Worm (Caenorhabditis elegans) whole organism, mixed stage, embryonic: ENCODE measurements around the gene idpb-2.

Experiments
- M03D4.4 ChIP-seq: sonication (generic microtip); optimal IDR thresholded peaks from 2 replicates; lab custom pipeline; 2017; ENCODE audit warnings: mild to moderate bottlenecking, missing genetic modification characterization, missing compliant biosample characterization
- bed-3 ChIP-seq: fragments of 200-800 bp; sonication (Bioruptor generic); optimal IDR thresholded peaks from 3 replicates; lab custom pipeline; 2018; ENCODE audit warnings: mild to moderate bottlenecking, missing genetic modification characterization, moderate library complexity, missing compliant biosample characterization
- blmp-1 ChIP-seq: fragments of 150-350 bp; optimal IDR thresholded peaks from 2 replicates; lab custom pipeline; 2014; ENCODE audit warnings: missing biosample characterization, missing genetic modification characterization
- ceh-43 ChIP-seq: fragments of 200-800 bp; sonication (Bioruptor generic); optimal IDR thresholded peaks from 2 replicates; lab custom pipeline; 2018; ENCODE audit warnings: mild to moderate bottlenecking, missing genetic modification characterization, moderate library complexity, missing compliant biosample characterization
- ceh-83 ChIP-seq: fragments of 200-800 bp; sonication (Bioruptor generic); optimal IDR thresholded peaks from 2 replicates; lab custom pipeline; 2018; ENCODE audit warnings: mild to moderate bottlenecking, missing genetic modification characterization, missing compliant biosample characterization
- cnd-1 ChIP-seq: fragments of 200-800 bp; sonication (Bioruptor generic); optimal IDR thresholded peaks from 2 replicates; lab custom pipeline; 2018; ENCODE audit warnings: mild to moderate bottlenecking, missing genetic modification characterization, missing compliant biosample characterization
- drap-1 ChIP-seq: fragments of 200-800 bp; sonication (Bioruptor generic); optimal IDR thresholded peaks from 3 replicates; lab custom pipeline; 2018; ENCODE audit warnings: mild to moderate bottlenecking, missing genetic modification characterization, missing compliant biosample characterization
- elt-1 ChIP-seq: sonication (generic microtip); optimal IDR thresholded peaks from 2 replicates; lab custom pipeline; 2017; ENCODE audit warnings: missing genetic modification characterization, mild to moderate bottlenecking, missing compliant biosample characterization, antibody characterized with exemption, moderate library complexity, borderline replicate concordance; ENCODE audit not compliant: insufficient read depth
- elt-3 ChIP-seq: fragments of 150-350 bp; optimal IDR thresholded peaks from 2 replicates; lab custom pipeline; 2014; ENCODE audit warnings: missing biosample characterization, missing genetic modification characterization
- flh-1 ChIP-seq: fragments of 200-800 bp; sonication (Bioruptor generic); optimal IDR thresholded peaks from 2 replicates; lab custom pipeline; 2018; ENCODE audit warnings: mild to moderate bottlenecking, missing genetic modification characterization, moderate library complexity, missing compliant biosample characterization
- ham-2 ChIP-seq: fragments of 200-800 bp; sonication (Bioruptor generic); optimal IDR thresholded peaks from 2 replicates; lab custom pipeline; 2018; ENCODE audit warnings: mild to moderate bottlenecking, missing genetic modification characterization, missing compliant biosample characterization
- hlh-1 ChIP-seq: fragments of 150-350 bp; optimal IDR thresholded peaks from 2 replicates; lab custom pipeline; 2014; ENCODE audit warnings: missing biosample characterization, missing genetic modification reagents, missing genetic modification characterization
- lin-13 ChIP-seq: fragments of 150-350 bp; optimal IDR thresholded peaks from 2 replicates; lab custom pipeline; 2014; ENCODE audit warnings: missing biosample characterization, missing genetic modification characterization
- lin-32 ChIP-seq: fragments of 200-800 bp; sonication (Bioruptor generic); optimal IDR thresholded peaks from 2 replicates; lab custom pipeline; 2018; ENCODE audit warnings: mild to moderate bottlenecking, missing genetic modification characterization, missing compliant biosample characterization
- lsy-2 ChIP-seq: fragments of 150-350 bp; optimal IDR thresholded peaks from 2 replicates; lab custom pipeline; 2014; ENCODE audit warnings: missing biosample characterization, missing genetic modification characterization
- mab-5 ChIP-seq: fragments of 150-350 bp; optimal IDR thresholded peaks from 2 replicates; lab custom pipeline; 2014; ENCODE audit warnings: missing biosample characterization, missing genetic modification characterization
- mep-1 ChIP-seq: fragments of 150-350 bp; optimal IDR thresholded peaks from 2 replicates; lab custom pipeline; 2017; ENCODE audit warnings: missing biosample characterization, missing genetic modification reagents, missing genetic modification characterization, inconsistent platforms
- mls-2 ChIP-seq: sonication (generic microtip); optimal IDR thresholded peaks from 2 replicates; lab custom pipeline; 2016; ENCODE audit warnings: mild to moderate bottlenecking, missing genetic modification characterization, moderate library complexity, missing compliant biosample characterization
- nhr-12 ChIP-seq: fragments of 150-350 bp; optimal IDR thresholded peaks from 2 replicates; lab custom pipeline; 2014; ENCODE audit warnings: missing biosample characterization, missing genetic modification characterization
- nhr-2 ChIP-seq: fragments of 150-350 bp; optimal IDR thresholded peaks from 2 replicates; lab custom pipeline; 2014; ENCODE audit warnings: missing biosample characterization, missing genetic modification characterization
- nhr-237 ChIP-seq: fragments of 150-350 bp; optimal IDR thresholded peaks from 2 replicates; lab custom pipeline; 2014; ENCODE audit warnings: missing biosample characterization, missing genetic modification characterization
- nhr-28 ChIP-seq: fragments of 150-350 bp; optimal IDR thresholded peaks from 2 replicates; lab custom pipeline; 2014; ENCODE audit warnings: missing biosample characterization, missing genetic modification characterization
- nhr-76 ChIP-seq: sonication (generic microtip); optimal IDR thresholded peaks from 2 replicates; lab custom pipeline; 2017; ENCODE audit warnings: missing biosample characterization, missing genetic modification characterization
- pha-4 ChIP-seq: fragments of 150-350 bp; optimal IDR thresholded peaks from 2 replicates; lab custom pipeline; 2018; ENCODE audit warnings: missing biosample characterization, missing genetic modification reagents, missing genetic modification characterization
- sem-2 ChIP-seq: fragments of 200-800 bp; sonication (Bioruptor generic); optimal IDR thresholded peaks from 2 replicates; lab custom pipeline; 2018; ENCODE audit warnings: mild to moderate bottlenecking, missing genetic modification characterization, missing compliant biosample characterization
- snpc-4 ChIP-seq: fragments of 150-350 bp; optimal IDR thresholded peaks from 2 replicates; lab custom pipeline; 2014; ENCODE audit warnings: missing biosample characterization, missing genetic modification characterization
- sptf-1 ChIP-seq: sonication (generic microtip); optimal IDR thresholded peaks from 2 replicates; lab custom pipeline; 2017; ENCODE audit warnings: mild to moderate bottlenecking, missing genetic modification characterization, moderate library complexity, missing compliant biosample characterization
- tbx-8 ChIP-seq: fragments of 200-800 bp; sonication (Bioruptor generic); optimal IDR thresholded peaks from 2 replicates; lab custom pipeline; 2018; ENCODE audit warnings: mild to moderate bottlenecking, missing genetic modification characterization, moderate library complexity, missing compliant biosample characterization
- unc-120 ChIP-seq: sonication (generic microtip); optimal IDR thresholded peaks from 2 replicates; lab custom pipeline; 2017; ENCODE audit warnings: missing genetic modification characterization, missing compliant biosample characterization; ENCODE audit not compliant: poor library complexity, severe bottlenecking
- unc-39 ChIP-seq: fragments of 150-350 bp; optimal IDR thresholded peaks from 2 replicates; lab custom pipeline; 2014; ENCODE audit warnings: missing biosample characterization, missing genetic modification characterization
- unc-62 ChIP-seq: fragments of 150-350 bp; optimal IDR thresholded peaks from 2 replicates; lab custom pipeline; 2014; ENCODE audit warnings: missing biosample characterization, missing genetic modification reagents, missing genetic modification characterization
- zip-8 ChIP-seq: fragments of 150-350 bp; optimal IDR thresholded peaks from 2 replicates; lab custom pipeline; 2014; ENCODE audit warnings: missing biosample characterization, missing genetic modification characterization
- ztf-11 ChIP-seq: fragments of 150-350 bp; optimal IDR thresholded peaks from 2 replicates; lab custom pipeline; 2014; ENCODE audit warnings: missing biosample characterization, missing genetic modification characterization

The idpb-2 gene

DNA sequence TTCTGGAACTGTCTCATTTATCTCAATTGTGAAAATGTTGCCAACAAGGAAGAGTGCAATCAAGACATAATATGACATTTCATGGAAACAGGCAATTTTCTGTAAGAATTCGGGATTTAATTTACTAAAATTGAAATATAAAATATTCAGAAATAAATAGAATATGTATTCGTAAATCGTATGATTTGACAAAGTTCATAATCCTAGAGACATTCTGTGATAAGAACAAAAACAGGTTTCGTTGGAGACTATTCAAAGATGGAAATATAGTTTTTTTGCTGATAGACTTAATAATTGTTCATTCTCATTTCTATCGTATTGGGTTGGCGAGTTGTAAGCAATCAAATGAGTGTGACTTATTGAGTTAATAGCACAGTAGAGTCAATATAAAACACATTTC, 11.4 kb downstream of the idpb-2 start, which contains the start of gene C27A2.12:
Gene C27A2.12 (minus strand): TSS at position 101 of the 400 bp plus-strand sequence.
- TF ChIP-seq nhr-2 (tag; lab: Kevin White, UChicago) (no peak), hlh-1 (no peak), pha-4 (tag; lab: Kevin White, UChicago) (no peak), elt-1 (tag; lab: Kevin White, UChicago) (no peak), lsy-2 (tag; lab: Kevin White, UChicago) (no peak), unc-62 (GFP tag; lab: Kevin White, UChicago) (no peak), blmp-1 (tag; lab: Kevin White, UChicago) (no peak), M03D4.4 (tag; lab: Kevin White, UChicago) (no peak), mep-1 (tag; lab: Kevin White, UChicago) (no peak), bed-3 (GFP tag; lab: Kevin White, UChicago) (no peak), snpc-4 (no peak), drap-1 (GFP tag; lab: Kevin White, UChicago) (no peak), lin-13 (tag; lab: Kevin White, UChicago) (no peak), nhr-28 (tag; lab: Kevin White, UChicago) (no peak), lin-32 (no peak), ztf-11 (no peak), nhr-237 (no peak), nhr-12 (tag; lab: Kevin White, UChicago) (no peak), mab-5 (tag; lab: Kevin White, UChicago) (no peak), sem-2 (GFP tag; lab: Kevin White, UChicago) (no peak)

DNA sequence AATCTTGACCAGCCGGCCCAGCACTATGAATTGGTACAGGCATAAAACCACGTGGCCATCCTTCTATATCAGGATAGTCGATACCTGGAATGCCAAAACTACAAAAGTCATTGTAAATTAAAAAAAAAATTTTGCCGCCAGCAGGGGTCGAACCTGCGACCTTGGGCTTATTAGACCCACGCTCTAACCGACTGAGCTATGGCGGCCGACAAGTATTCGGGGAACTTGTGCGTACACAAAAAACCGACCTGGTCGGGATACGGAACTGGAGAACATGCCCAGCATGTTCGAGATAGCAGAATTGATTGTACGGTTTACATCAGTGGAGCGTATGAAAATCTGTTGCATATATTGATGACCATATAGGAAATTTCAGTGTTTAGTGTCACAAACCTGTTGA, 12.1 kb downstream of the idpb-2 start:
- TF ChIP-seq lin-13 (tag; lab: Kevin White, UChicago) (no peak), nhr-237 (no peak), nhr-76 (tag; lab: Kevin White, UChicago) (no peak), flh-1 (no peak), cnd-1 (no peak), drap-1 (GFP tag; lab: Kevin White, UChicago) (peak; percentile 44), tbx-8 (GFP tag; lab: Kevin White, UChicago) (peak; percentile 35), nhr-2 (tag; lab: Kevin White, UChicago) (no peak), lin-32 (no peak), mep-1 (tag; lab: Kevin White, UChicago) (no peak), sptf-1 (tag; lab: Kevin White, UChicago) (peak; percentile 60), sem-2 (GFP tag; lab: Kevin White, UChicago) (peak; percentile 41), ceh-83 (GFP tag; lab: Kevin White, UChicago) (peak; percentile 73), M03D4.4 (tag; lab: Kevin White, UChicago) (peak; percentile 55), mab-5 (tag; lab: Kevin White, UChicago) (no peak), unc-39 (tag; lab: Kevin White, UChicago) (no peak), hlh-1 (no peak), snpc-4 (no peak), ham-2 (GFP tag; lab: Kevin White, UChicago) (peak; percentile 17), nhr-28 (tag; lab: Kevin White, UChicago) (no peak), elt-1 (tag; lab: Kevin White, UChicago) (no peak), mls-2 (tag; lab: Kevin White, UChicago) (peak; percentile 47), zip-8 (tag; lab: Kevin White, UChicago) (no peak), unc-120 (tag; lab: Kevin White, UChicago) (no peak), bed-3 (GFP tag; lab: Kevin White, UChicago) (peak; percentile 1), pha-4 (tag; lab: Kevin White, UChicago) (no peak), nhr-12 (tag; lab: Kevin White, UChicago) (no peak)

DNA sequence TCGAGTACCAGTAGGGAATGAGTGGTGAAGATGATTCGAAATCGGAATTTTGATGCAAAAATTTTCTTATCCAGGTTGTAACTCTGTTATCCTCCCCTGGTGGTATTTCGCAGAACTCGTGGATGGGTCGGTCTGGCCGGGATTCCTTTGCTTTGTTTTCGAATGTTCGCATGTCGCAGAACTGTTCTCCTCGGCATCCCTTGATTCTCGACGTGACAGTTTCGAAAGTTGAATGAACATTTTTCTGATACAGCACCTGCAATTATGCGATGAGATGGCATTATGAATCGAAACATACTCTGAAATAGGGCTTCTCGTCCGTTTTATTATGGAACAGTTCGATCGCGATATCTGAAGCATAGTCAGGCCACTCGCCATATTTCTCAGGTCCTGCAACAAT, 13.2 kb downstream of the idpb-2 start:
- no peak for TF ChIP-seq drap-1 (GFP tag; lab: Kevin White, UChicago)
- no peak for TF ChIP-seq unc-62 (GFP tag; lab: Kevin White, UChicago)
- no peak for TF ChIP-seq hlh-1
- TF ChIP-seq nhr-237 = no peak
- no peak for TF ChIP-seq sem-2 (GFP tag; lab: Kevin White, UChicago)
- TF ChIP-seq ceh-43 (GFP tag; lab: Kevin White, UChicago) = no peak
- TF ChIP-seq unc-120 (tag; lab: Kevin White, UChicago) = no peak
- TF ChIP-seq nhr-2 (tag; lab: Kevin White, UChicago) = no peak
- TF ChIP-seq nhr-12 (tag; lab: Kevin White, UChicago) = no peak
- no peak for TF ChIP-seq ztf-11
- TF ChIP-seq mep-1 (tag; lab: Kevin White, UChicago) = no peak
- TF ChIP-seq elt-3 (tag; lab: Kevin White, UChicago) = no peak
- no peak for TF ChIP-seq flh-1
- no peak for TF ChIP-seq mls-2 (tag; lab: Kevin White, UChicago)
- no peak for TF ChIP-seq bed-3 (GFP tag; lab: Kevin White, UChicago)
- no peak for TF ChIP-seq lsy-2 (tag; lab: Kevin White, UChicago)
- TF ChIP-seq ceh-83 (GFP tag; lab: Kevin White, UChicago) = no peak
- no peak for TF ChIP-seq unc-39 (tag; lab: Kevin White, UChicago)
- TF ChIP-seq, all 35 proteins: peak for 0
